Worm (Caenorhabditis elegans) whole organism, L2 larva: Measurements from ENCODE around the gene lips-17.
A peak's percentile ranks its signal among the peaks of the same experiment; 100 is the strongest.

ENCODE experiments used
- F13H6.1 ChIP-seq: sonication (generic microtip); optimal IDR thresholded peaks from 2 replicates; lab custom pipeline; 2016; ENCODE audit warnings: missing genetic modification characterization, missing compliant biosample characterization
- R02D3.7 ChIP-seq: fragments of 150-350 bp; optimal IDR thresholded peaks from 2 replicates; lab custom pipeline; 2014; ENCODE audit warnings: missing biosample characterization, missing genetic modification characterization
- Y55F3AM.14 ChIP-seq: fragments of 200-800 bp; sonication (Bioruptor generic); optimal IDR thresholded peaks from 2 replicates; lab custom pipeline; 2018; ENCODE audit warnings: mild to moderate bottlenecking, missing genetic modification characterization, missing compliant biosample characterization
- alr-1 ChIP-seq: fragments of 150-350 bp; optimal IDR thresholded peaks from 2 replicates; lab custom pipeline; 2014; ENCODE audit warnings: missing biosample characterization, missing genetic modification characterization
- ama-1 ChIP-seq: fragments of 150-350 bp; optimal IDR thresholded peaks from 2 replicates; lab custom pipeline; 2018; ENCODE audit warnings: inconsistent platforms
- blmp-1 ChIP-seq: sonication (generic microtip); optimal IDR thresholded peaks from 2 replicates; lab custom pipeline; 2017; ENCODE audit warnings: missing genetic modification characterization, mild to moderate bottlenecking, missing compliant biosample characterization, antibody characterized with exemption, moderate library complexity; ENCODE audit not compliant: insufficient read depth
- ceh-16 ChIP-seq: fragments of 150-350 bp; optimal IDR thresholded peaks from 2 replicates; lab custom pipeline; 2014; ENCODE audit warnings: missing biosample characterization, missing genetic modification characterization
- egl-27 ChIP-seq: sonication (generic microtip); optimal IDR thresholded peaks from 3 replicates; lab custom pipeline; 2017; ENCODE audit warnings: missing biosample characterization, missing genetic modification reagents, missing genetic modification characterization
- elt-1 ChIP-seq: fragments of 150-350 bp; optimal IDR thresholded peaks from 2 replicates; lab custom pipeline; 2014; ENCODE audit warnings: missing biosample characterization, missing genetic modification characterization
- elt-3 ChIP-seq: sonication (generic microtip); optimal IDR thresholded peaks from 2 replicates; lab custom pipeline; 2017; ENCODE audit warnings: missing biosample characterization, missing genetic modification characterization
- fos-1 ChIP-seq: fragments of 150-350 bp; optimal IDR thresholded peaks from 2 replicates; lab custom pipeline; 2014; ENCODE audit warnings: missing biosample characterization, missing genetic modification characterization
- lin-11 ChIP-seq: fragments of 150-350 bp; sonication (generic microtip); optimal IDR thresholded peaks from 2 replicates; lab custom pipeline; 2014; ENCODE audit warnings: missing biosample characterization, missing genetic modification characterization, inconsistent platforms, mixed read lengths
- lin-13 ChIP-seq: fragments of 150-350 bp; optimal IDR thresholded peaks from 2 replicates; lab custom pipeline; 2014; ENCODE audit warnings: missing biosample characterization, missing genetic modification reagents, missing genetic modification characterization
- lin-39 ChIP-seq: fragments of 150-350 bp; optimal IDR thresholded peaks from 2 replicates; lab custom pipeline; 2014; ENCODE audit warnings: missing biosample characterization, missing genetic modification reagents, missing genetic modification characterization
- lsy-2 ChIP-seq, 2 experiments: fragments of 150-350 bp in 1 of 2; sonication (generic microtip) in 1 of 2; optimal IDR thresholded peaks; 2 replicates each; lab custom pipeline; 2014 to 2017; ENCODE audit warnings: missing biosample characterization in 2 of 2, missing genetic modification characterization in 2 of 2
- mab-5 ChIP-seq: fragments of 150-350 bp; optimal IDR thresholded peaks from 2 replicates; lab custom pipeline; 2014; ENCODE audit warnings: missing biosample characterization, missing genetic modification characterization
- mbf-1 ChIP-seq: sonication (generic microtip); optimal IDR thresholded peaks from 2 replicates; lab custom pipeline; 2017; ENCODE audit warnings: missing biosample characterization, missing genetic modification characterization
- nhr-10 ChIP-seq: sonication (generic microtip); optimal IDR thresholded peaks from 2 replicates; lab custom pipeline; 2017; ENCODE audit warnings: missing biosample characterization, missing genetic modification characterization
- nhr-11 ChIP-seq: fragments of 150-350 bp; optimal IDR thresholded peaks from 2 replicates; lab custom pipeline; 2014; ENCODE audit warnings: missing biosample characterization, missing genetic modification characterization
- nhr-12 ChIP-seq: fragments of 150-350 bp; optimal IDR thresholded peaks from 2 replicates; lab custom pipeline; 2014; ENCODE audit warnings: missing biosample characterization, missing genetic modification characterization
- nhr-129 ChIP-seq: fragments of 150-350 bp; optimal IDR thresholded peaks from 2 replicates; lab custom pipeline; 2014; ENCODE audit warnings: missing biosample characterization, missing genetic modification characterization
- nhr-21 ChIP-seq: fragments of 150-350 bp; optimal IDR thresholded peaks from 2 replicates; lab custom pipeline; 2014; ENCODE audit warnings: missing biosample characterization, missing genetic modification characterization
- nhr-23 ChIP-seq: fragments of 150-350 bp; optimal IDR thresholded peaks from 2 replicates; lab custom pipeline; 2014; ENCODE audit warnings: missing biosample characterization, missing genetic modification reagents, missing genetic modification characterization
- nhr-237 ChIP-seq: fragments of 150-350 bp; optimal IDR thresholded peaks from 2 replicates; lab custom pipeline; 2014; ENCODE audit warnings: missing biosample characterization, missing genetic modification characterization
- nhr-25 ChIP-seq: fragments of 150-350 bp; sonication (generic microtip); optimal IDR thresholded peaks from 3 replicates; lab custom pipeline; 2014; ENCODE audit warnings: missing biosample characterization, missing genetic modification characterization
- nhr-77 ChIP-seq: fragments of 150-350 bp; optimal IDR thresholded peaks from 2 replicates; lab custom pipeline; 2014; ENCODE audit warnings: missing biosample characterization, missing genetic modification characterization
- peb-1 ChIP-seq: fragments of 150-350 bp; optimal IDR thresholded peaks from 2 replicates; lab custom pipeline; 2014; ENCODE audit warnings: missing biosample characterization, missing genetic modification characterization
- sem-4 ChIP-seq: fragments of 150-350 bp; optimal IDR thresholded peaks from 2 replicates; lab custom pipeline; 2014; ENCODE audit warnings: missing biosample characterization, missing genetic modification reagents, missing genetic modification characterization
- sma-3 ChIP-seq: sonication (generic microtip); optimal IDR thresholded peaks from 2 replicates; lab custom pipeline; 2016; ENCODE audit warnings: missing genetic modification reagents, missing genetic modification characterization, missing compliant biosample characterization
- sma-9 ChIP-seq, 2 experiments: fragments of 150-350 bp in 1 of 2; sonication (generic microtip) in 1 of 2; optimal IDR thresholded peaks; 2 replicates each; lab custom pipeline; 2014 to 2016; ENCODE audit warnings: missing genetic modification characterization in 2 of 2, mild to moderate bottlenecking in 1 of 2, missing biosample characterization in 1 of 2, missing compliant biosample characterization in 1 of 2, missing genetic modification reagents in 1 of 2, moderate library complexity in 1 of 2
- ztf-1 ChIP-seq: fragments of 200-800 bp; sonication (Bioruptor generic); conservative IDR thresholded peaks from 2 replicates; pipeline ENCODE4 v1.3.6; 2022; ENCODE audit warnings: missing genetic modification characterization, missing compliant biosample characterization
- ztf-11 ChIP-seq: sonication (generic microtip); optimal IDR thresholded peaks from 2 replicates; lab custom pipeline; 2017; ENCODE audit warnings: missing biosample characterization, missing genetic modification characterization

Gene lips-17

ce11 chrII:7616141-7616540, 8.1 kb downstream of the lips-17 start, which contains the start of gene cdc-42:
Gene cdc-42 (plus strand): TSS chrII:7616452.
- no peak for TF ChIP-seq sma-9 (GFP tag; optimal IDR thresholded peaks at IDR 0.05; lab: Kevin White, UChicago)
- no peak for TF ChIP-seq sma-9 (tag; optimal IDR thresholded peaks at IDR 0.05; lab: Kevin White, UChicago)
- no peak for TF ChIP-seq nhr-23
- no peak for TF ChIP-seq F13H6.1 (tag; lab: Kevin White, UChicago)
- TF ChIP-seq elt-1 (tag; lab: Kevin White, UChicago): no peak
- TF ChIP-seq alr-1: no peak
- TF ChIP-seq nhr-12 (tag; lab: Kevin White, UChicago): no peak
- no peak for TF ChIP-seq nhr-10 (tag; lab: Kevin White, UChicago)
- TF ChIP-seq ceh-16: no peak
- TF ChIP-seq ztf-1 (GFP tag; lab: Robert Waterston, UW): no peak
- TF ChIP-seq peb-1 (tag; lab: Kevin White, UChicago): no peak
- TF ChIP-seq lin-13 (GFP tag; lab: Kevin White, UChicago): no peak
- no peak for TF ChIP-seq elt-3 (tag; lab: Kevin White, UChicago)
- no peak for TF ChIP-seq nhr-25 (tag; lab: Kevin White, UChicago)
- TF ChIP-seq lin-11: no peak
- TF ChIP-seq nhr-129 (tag; lab: Kevin White, UChicago): no peak

- peak; percentile 79 for TF ChIP-seq fos-1 (tag; lab: Kevin White, UChicago)
- TF ChIP-seq Y55F3AM.14: no peak
- TF ChIP-seq ceh-16: no peak
- TF ChIP-seq nhr-237 (tag; lab: Kevin White, UChicago): no peak
Measured at ce11 chrII:7618212-7618611, 10.2 kb downstream of the lips-17 start.

- TF ChIP-seq elt-3 (tag; lab: Kevin White, UChicago) (no peak), nhr-77 (tag; lab: Kevin White, UChicago) (no peak), lin-13 (GFP tag; lab: Kevin White, UChicago) (no peak), ztf-11 (no peak), nhr-21 (tag; lab: Kevin White, UChicago) (no peak), nhr-25 (tag; lab: Kevin White, UChicago) (no peak), nhr-12 (tag; lab: Kevin White, UChicago) (no peak), nhr-129 (tag; lab: Kevin White, UChicago) (no peak), nhr-11 (tag; lab: Kevin White, UChicago) (no peak), blmp-1 (tag; lab: Kevin White, UChicago) (no peak), R02D3.7 (no peak), egl-27 (tag; lab: Kevin White, UChicago) (no peak), F13H6.1 (tag; lab: Kevin White, UChicago) (no peak), sma-3 (GFP tag; lab: Kevin White, UChicago) (no peak), ama-1 (lab: Kevin White, UChicago) (no peak)
Measured at ce11 chrII:7620413-7620812, 12.4 kb downstream of the lips-17 start, which contains the start of gene R07G3.8. Gene R07G3.8 (minus strand): TSS chrII:7620513.

DNA sequence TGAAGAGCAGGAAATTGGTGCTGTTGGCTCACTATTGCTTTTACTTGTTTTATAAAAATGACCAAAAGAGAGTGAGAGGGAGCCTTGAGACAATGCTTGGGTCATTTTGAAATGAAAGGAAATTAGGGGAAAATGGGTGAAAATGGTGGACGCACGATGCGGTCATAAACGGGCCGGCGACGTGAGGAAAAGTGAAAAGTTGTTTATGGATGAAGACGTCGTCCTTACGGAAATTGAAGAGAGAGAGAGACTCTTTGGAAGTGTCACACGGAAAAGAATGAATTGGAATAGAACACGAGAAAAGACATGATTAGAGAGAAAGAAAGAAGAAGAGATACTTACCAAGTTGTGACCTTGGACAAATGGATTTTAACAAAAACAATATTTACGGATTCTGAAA, 13.5 kb downstream of the lips-17 start:
- TF ChIP-seq sem-4 (tag; lab: Kevin White, UChicago): peak; percentile 9
- no peak for TF ChIP-seq nhr-237 (tag; lab: Kevin White, UChicago)
- no peak for TF ChIP-seq mbf-1 (tag; lab: Kevin White, UChicago)
- no peak for TF ChIP-seq lin-39 (tag; lab: Kevin White, UChicago)
- TF ChIP-seq lsy-2 (tag; optimal IDR thresholded peaks at IDR 0.05; lab: Kevin White, UChicago): peak in 1 of 2 experiments; percentile 26
- peak; percentile 17 for TF ChIP-seq nhr-25 (tag; lab: Kevin White, UChicago)
- TF ChIP-seq blmp-1 (tag; lab: Kevin White, UChicago): peak; percentile 44

ce11 chrII:7623466-7623865, 15.4 kb downstream of the lips-17 start:
- TF ChIP-seq peb-1 (tag; lab: Kevin White, UChicago) (peak; percentile 28), elt-3 (tag; lab: Kevin White, UChicago) (no peak), mab-5 (tag; lab: Kevin White, UChicago) (no peak), F13H6.1 (tag; lab: Kevin White, UChicago) (peak; percentile 58), sma-3 (GFP tag; lab: Kevin White, UChicago) (peak; percentile 7), nhr-129 (tag; lab: Kevin White, UChicago) (peak; percentile 14), sma-9 (GFP tag; optimal IDR thresholded peaks at IDR 0.05; lab: Kevin White, UChicago) (peak; percentile 41), sma-9 (tag; optimal IDR thresholded peaks at IDR 0.05; lab: Kevin White, UChicago) (no peak), fos-1 (tag; lab: Kevin White, UChicago) (peak; percentile 43)
